Fruit fly (Drosophila melanogaster) whole organism, embryonic: ENCODE measurements around the gene CG17549.

ENCODE experiments used
- Adf1 ChIP-seq: fragments of 200-800 bp; sonication (Bioruptor generic); IDR thresholded peaks from 2 replicates; pipeline ENCODE4 v1.3.6; 2022; ENCODE audit warnings: missing biosample characterization, missing genetic modification characterization
- Atf-2 ChIP-seq: fragments of 200-800 bp; sonication (Bioruptor generic); optimal IDR thresholded peaks from 2 replicates; lab custom pipeline; 2016; ENCODE audit warnings: missing biosample characterization, missing genetic modification characterization
- CG10209 ChIP-seq: fragments of 200-800 bp; sonication (Bioruptor generic); optimal IDR thresholded peaks from 3 replicates; lab custom pipeline; 2017; ENCODE audit warnings: missing biosample characterization, mild to moderate bottlenecking, missing genetic modification characterization, missing genetic modification reagents
- CG10431 ChIP-seq: fragments of 200-800 bp; sonication (Bioruptor generic); optimal IDR thresholded peaks from 3 replicates; lab custom pipeline; 2018; ENCODE audit warnings: missing biosample characterization, mild to moderate bottlenecking, missing genetic modification characterization
- CG10543 ChIP-seq: fragments of 200-800 bp; sonication (Bioruptor generic); optimal IDR thresholded peaks from 3 replicates; lab custom pipeline; 2017; ENCODE audit warnings: missing biosample characterization, mild to moderate bottlenecking, missing genetic modification characterization, moderate library complexity
- CG11085 ChIP-seq: fragments of 200-800 bp; sonication (Bioruptor generic); IDR thresholded peaks from 2 replicates; pipeline ENCODE4 v1.3.6; 2022; ENCODE audit warnings: missing biosample characterization, missing genetic modification characterization
- CG11093 ChIP-seq: fragments of 200-800 bp; sonication (Bioruptor generic); IDR thresholded peaks from 3 replicates; pipeline ENCODE4 v1.3.6; 2022; ENCODE audit warnings: missing biosample characterization, missing genetic modification characterization
- CG11456 ChIP-seq: fragments of 200-800 bp; sonication (Bioruptor generic); IDR thresholded peaks from 3 replicates; pipeline ENCODE4 v1.3.6; 2022; ENCODE audit warnings: missing biosample characterization, missing genetic modification characterization
- CG1233 ChIP-seq: fragments of 200-800 bp; sonication (Bioruptor generic); optimal IDR thresholded peaks from 4 replicates; lab custom pipeline; 2018; ENCODE audit warnings: missing biosample characterization, mild to moderate bottlenecking, missing genetic modification characterization
- CG13287 ChIP-seq: fragments of 200-800 bp; sonication (Bioruptor generic); IDR thresholded peaks from 2 replicates; pipeline ENCODE4 v1.3.6; 2022; ENCODE audit warnings: missing biosample characterization, missing genetic modification characterization; ENCODE audit not compliant: partially characterized antibody
- CG13424 ChIP-seq: fragments of 200-800 bp; sonication (Bioruptor generic); optimal IDR thresholded peaks from 2 replicates; lab custom pipeline; 2019; ENCODE audit warnings: missing biosample characterization, mild to moderate bottlenecking, missing genetic modification characterization, moderate library complexity
- CG13894 ChIP-seq: fragments of 200-800 bp; sonication (Bioruptor generic); optimal IDR thresholded peaks from 3 replicates; lab custom pipeline; 2018; ENCODE audit warnings: missing biosample characterization, mild to moderate bottlenecking, missing genetic modification characterization, moderate library complexity
- CG14710 ChIP-seq: fragments of 200-800 bp; sonication (Bioruptor generic); optimal IDR thresholded peaks from 3 replicates; lab custom pipeline; 2019; ENCODE audit warnings: missing biosample characterization, mild to moderate bottlenecking, missing genetic modification characterization, moderate library complexity
- CG14965 ChIP-seq: fragments of 200-800 bp; sonication (Bioruptor generic); optimal IDR thresholded peaks from 2 replicates; lab custom pipeline; 2016; ENCODE audit warnings: missing biosample characterization, missing genetic modification characterization, borderline replicate concordance
- CG15073 ChIP-seq: fragments of 200-800 bp; sonication (Bioruptor generic); optimal IDR thresholded peaks from 2 replicates; lab custom pipeline; 2016; ENCODE audit warnings: missing biosample characterization, missing genetic modification characterization
- CG34224 ChIP-seq: fragments of 200-800 bp; sonication (Bioruptor generic); IDR thresholded peaks from 3 replicates; pipeline ENCODE4 v1.3.6; 2022; ENCODE audit warnings: missing biosample characterization, missing genetic modification characterization; ENCODE audit not compliant: partially characterized antibody
- CG34376 ChIP-seq: fragments of 200-800 bp; sonication (Bioruptor generic); optimal IDR thresholded peaks from 2 replicates; lab custom pipeline; 2018; ENCODE audit warnings: missing biosample characterization, mild to moderate bottlenecking, missing genetic modification characterization
- CG6175 ChIP-seq: fragments of 200-800 bp; sonication (Bioruptor generic); IDR thresholded peaks from 3 replicates; pipeline ENCODE4 v1.3.6; 2022; ENCODE audit warnings: missing biosample characterization, missing genetic modification characterization
- CG6765 ChIP-seq: fragments of 200-800 bp; sonication (Bioruptor generic); optimal IDR thresholded peaks from 3 replicates; lab custom pipeline; 2017; ENCODE audit warnings: missing biosample characterization, mild to moderate bottlenecking, missing genetic modification characterization
- CG6813 ChIP-seq: fragments of 200-800 bp; sonication (Bioruptor generic); optimal IDR thresholded peaks from 2 replicates; lab custom pipeline; 2017; ENCODE audit warnings: missing biosample characterization, missing genetic modification characterization, mild to moderate bottlenecking, moderate library complexity, missing genetic modification reagents
- CG8924 ChIP-seq: fragments of 200-800 bp; optimal IDR thresholded peaks from 3 replicates; lab custom pipeline; 2019; ENCODE audit warnings: missing biosample characterization, mild to moderate bottlenecking, missing genetic modification characterization, moderate library complexity
- CG9609 ChIP-seq: fragments of 200-800 bp; sonication (Bioruptor generic); optimal IDR thresholded peaks from 3 replicates; lab custom pipeline; 2016; ENCODE audit warnings: missing biosample characterization, missing genetic modification characterization
- D19A ChIP-seq: fragments of 200-800 bp; optimal IDR thresholded peaks from 3 replicates; lab custom pipeline; 2019; ENCODE audit warnings: missing biosample characterization, mild to moderate bottlenecking, missing genetic modification characterization, moderate library complexity
- Dip2 ChIP-seq: fragments of 200-800 bp; sonication (Bioruptor generic); IDR thresholded peaks from 2 replicates; pipeline ENCODE4 v1.3.6; 2022; ENCODE audit warnings: missing biosample characterization, missing genetic modification characterization
- Dll ChIP-seq: fragments of 200-800 bp; sonication (Bioruptor generic); IDR thresholded peaks from 4 replicates; pipeline ENCODE4 v1.3.6; 2022; ENCODE audit warnings: missing biosample characterization, missing genetic modification characterization; ENCODE audit not compliant: partially characterized antibody
- Jarid2 ChIP-seq: fragments of 200-800 bp; sonication (Bioruptor generic); optimal IDR thresholded peaks from 3 replicates; lab custom pipeline; 2017; ENCODE audit warnings: mild to moderate bottlenecking, missing biosample characterization, missing genetic modification reagents, missing genetic modification characterization
- Lhr ChIP-seq: fragments of 200-800 bp; sonication (Bioruptor generic); optimal IDR thresholded peaks from 3 replicates; lab custom pipeline; 2017; ENCODE audit warnings: mild to moderate bottlenecking, missing biosample characterization, missing genetic modification reagents, missing genetic modification characterization
- NfI ChIP-seq: fragments of 200-800 bp; sonication (Bioruptor generic); optimal IDR thresholded peaks from 3 replicates; lab custom pipeline; 2018; ENCODE audit warnings: missing biosample characterization, mild to moderate bottlenecking, missing genetic modification characterization, moderate library complexity
- Oli ChIP-seq: fragments of 200-800 bp; sonication (Bioruptor generic); optimal IDR thresholded peaks from 2 replicates; lab custom pipeline; 2018; ENCODE audit warnings: missing biosample characterization, mild to moderate bottlenecking, missing genetic modification characterization, moderate library complexity
- Scr ChIP-seq: fragments of 200-800 bp; sonication (Bioruptor generic); IDR thresholded peaks from 2 replicates; pipeline ENCODE4 v1.3.6; 2022; ENCODE audit warnings: missing biosample characterization, missing genetic modification characterization; ENCODE audit not compliant: partially characterized antibody
- Six4 ChIP-seq: fragments of 200-800 bp; sonication (Bioruptor generic); optimal IDR thresholded peaks from 2 replicates; lab custom pipeline; 2016; ENCODE audit warnings: missing biosample characterization, missing genetic modification characterization
- Taf1 ChIP-seq: fragments of 200-800 bp; sonication (Bioruptor generic); IDR thresholded peaks from 2 replicates; pipeline ENCODE4 v1.3.6; 2022; ENCODE audit warnings: missing biosample characterization, missing genetic modification characterization
- Tbp ChIP-seq: fragments of >200 bp; optimal IDR thresholded peaks from 2 replicates; lab custom pipeline; 2018; ENCODE audit warnings: missing biosample characterization, missing genetic modification characterization
- ara ChIP-seq: fragments of 200-800 bp; sonication (Bioruptor generic); IDR thresholded peaks from 2 replicates; pipeline ENCODE4 v1.3.6; 2022; ENCODE audit warnings: missing biosample characterization, missing genetic modification characterization
- bigmax ChIP-seq: fragments of 200-800 bp; sonication (Bioruptor generic); optimal IDR thresholded peaks from 2 replicates; lab custom pipeline; 2018; ENCODE audit warnings: missing biosample characterization, mild to moderate bottlenecking, missing genetic modification characterization
- chinmo ChIP-seq: fragments of 200-800 bp; sonication (Bioruptor generic); IDR thresholded peaks from 4 replicates; pipeline ENCODE4 v1.3.6; 2022; ENCODE audit warnings: missing biosample characterization, missing genetic modification characterization; ENCODE audit not compliant: partially characterized antibody
- crp ChIP-seq, 2 experiments: fragments of 200-800 bp; sonication (Bioruptor generic); optimal IDR thresholded peaks; 2 replicates in 1 of 2; 3 replicates in 1 of 2; lab custom pipeline; 2017; ENCODE audit warnings: missing biosample characterization in 2 of 2, missing genetic modification characterization in 2 of 2, mild to moderate bottlenecking in 1 of 2, moderate library complexity in 1 of 2
- da ChIP-seq: fragments of 200-800 bp; sonication (Bioruptor generic); optimal IDR thresholded peaks from 2 replicates; lab custom pipeline; 2016; ENCODE audit warnings: missing biosample characterization, missing genetic modification characterization
- gcm2 ChIP-seq: fragments of 200-800 bp; sonication (Bioruptor generic); optimal IDR thresholded peaks from 2 replicates; lab custom pipeline; 2016; ENCODE audit warnings: missing biosample characterization, missing genetic modification characterization
- gsb-n ChIP-seq: fragments of 200-800 bp; sonication (Bioruptor generic); optimal IDR thresholded peaks from 3 replicates; lab custom pipeline; 2018; ENCODE audit warnings: missing biosample characterization, mild to moderate bottlenecking, missing genetic modification characterization
- lbe ChIP-seq: fragments of 200-800 bp; sonication (Bioruptor generic); optimal IDR thresholded peaks from 2 replicates; lab custom pipeline; 2016; ENCODE audit warnings: missing biosample characterization, mild to moderate bottlenecking, missing genetic modification characterization
- prd ChIP-seq, 3 experiments: fragments of >200 bp in 2 of 3; fragments of 200-800 bp in 1 of 3; sonication (Bioruptor generic) in 1 of 3; optimal IDR thresholded peaks in 2 of 3; IDR thresholded peaks in 1 of 3; 2 replicates in 2 of 3; 3 replicates in 1 of 3; pipeline versions ENCODE4 v1.3.6 to Lab custom; 2017 to 2022; ENCODE audit warnings: missing biosample characterization in 1 of 3, missing genetic modification characterization in 1 of 3
- psq ChIP-seq: fragments of 200-800 bp; sonication (Bioruptor generic); optimal IDR thresholded peaks from 2 replicates; lab custom pipeline; 2017; ENCODE audit warnings: missing biosample characterization, missing genetic modification characterization
- pzg ChIP-seq: fragments of 200-800 bp; sonication (Bioruptor generic); optimal IDR thresholded peaks from 3 replicates; lab custom pipeline; 2018; ENCODE audit warnings: missing biosample characterization, mild to moderate bottlenecking, missing genetic modification characterization, moderate library complexity
- sob ChIP-seq: fragments of 200-800 bp; sonication (Bioruptor generic); IDR thresholded peaks from 2 replicates; pipeline ENCODE4 v1.3.6; 2022; ENCODE audit warnings: missing biosample characterization, missing genetic modification characterization
- tll ChIP-seq, 2 experiments: fragments of 200-800 bp in 1 of 2; fragments of >200 bp in 1 of 2; sonication (Bioruptor generic) in 1 of 2; optimal IDR thresholded peaks; 2 replicates each; lab custom pipeline; 2017 to 2019; ENCODE audit warnings: missing biosample characterization in 2 of 2, missing genetic modification characterization in 2 of 2, mild to moderate bottlenecking in 1 of 2, moderate library complexity in 1 of 2
- toy ChIP-seq: fragments of 200-800 bp; sonication (Bioruptor generic); IDR thresholded peaks from 2 replicates; pipeline ENCODE4 v1.3.6; 2022; ENCODE audit warnings: missing biosample characterization, missing genetic modification characterization
- unpg ChIP-seq: fragments of 200-800 bp; sonication (Bioruptor generic); optimal IDR thresholded peaks from 3 replicates; lab custom pipeline; 2018; ENCODE audit warnings: missing biosample characterization, mild to moderate bottlenecking, missing genetic modification characterization, moderate library complexity
- z ChIP-seq: fragments of 200-800 bp; sonication (Bioruptor generic); IDR thresholded peaks from 3 replicates; pipeline ENCODE4 v1.3.6; 2022; ENCODE audit warnings: missing biosample characterization, missing genetic modification characterization

CG17549 gene

dm6 chr2L:19414233-19414749, 24.4 kb upstream of the CG17549 start (continued):
- no peak for TF ChIP-seq CG11093 (GFP tag; lab: Robert Waterston, UW)
- no peak for TF ChIP-seq CG6175 (GFP tag; lab: Robert Waterston, UW)
- TF ChIP-seq Jarid2 (GFP tag; lab: Kevin White, UChicago): peak; percentile 17
- no peak for TF ChIP-seq Tbp
- no peak for TF ChIP-seq CG10209 (GFP tag; lab: Kevin White, UChicago)
- TF ChIP-seq pzg: no peak
- TF ChIP-seq CG10431 (GFP tag; lab: Kevin White, UChicago): no peak
- no peak for TF ChIP-seq unpg
- no peak for TF ChIP-seq NfI
- TF ChIP-seq Atf-2: no peak
- TF ChIP-seq Lhr (GFP tag; lab: Kevin White, UChicago): no peak
- no peak for TF ChIP-seq prd (optimal IDR thresholded peaks at IDR 0.05; lab: Kevin White, UChicago)
- TF ChIP-seq prd (GFP tag; IDR thresholded peaks at IDR 0.05; lab: Robert Waterston, UW): no peak
- no peak for TF ChIP-seq Scr (GFP tag; lab: Robert Waterston, UW)
- peak; percentile 11 for TF ChIP-seq CG34376 (GFP tag; lab: Kevin White, UChicago)
- TF ChIP-seq CG15073: no peak
- no peak for TF ChIP-seq CG6813 (GFP tag; lab: Kevin White, UChicago)
- no peak for TF ChIP-seq CG34224 (GFP tag; lab: Robert Waterston, UW)
- no peak for TF ChIP-seq toy (GFP tag; lab: Robert Waterston, UW)
- TF ChIP-seq Adf1 (GFP tag; lab: Robert Waterston, UW): peak; percentile 26; the same call in 1 of the 2 replicates
- no peak for TF ChIP-seq Six4 (GFP tag; lab: Kevin White, UChicago)
- no peak for TF ChIP-seq ara (GFP tag; lab: Robert Waterston, UW)
- no peak for TF ChIP-seq CG13424 (tag; lab: Kevin White, UChicago)
- no peak for TF ChIP-seq CG11456
- no peak for TF ChIP-seq gsb-n (tag; lab: Kevin White, UChicago)
- no peak for TF ChIP-seq CG8924 (tag; lab: Kevin White, UChicago)
- no peak for TF ChIP-seq lbe (GFP tag; lab: Kevin White, UChicago)
- no peak for TF ChIP-seq Oli
- no peak for TF ChIP-seq psq (GFP tag; lab: Kevin White, UChicago)
- TF ChIP-seq crp (GFP tag; optimal IDR thresholded peaks at IDR 0.05; lab: Kevin White, UChicago): no peak
- no peak for TF ChIP-seq da (GFP tag; lab: Kevin White, UChicago)
- TF ChIP-seq z: peak; percentile 93
- TF ChIP-seq CG10543 (GFP tag; lab: Kevin White, UChicago): peak; percentile 4
- TF ChIP-seq CG6765 (GFP tag; lab: Kevin White, UChicago): no peak
- no peak for TF ChIP-seq CG14710 (tag; lab: Kevin White, UChicago)
- no peak for TF ChIP-seq D19A
- TF ChIP-seq Dll (GFP tag; lab: Robert Waterston, UW): no peak
- no peak for TF ChIP-seq CG13894 (tag; lab: Kevin White, UChicago)
- no peak for TF ChIP-seq CG11085
- no peak for TF ChIP-seq sob (GFP tag; lab: Robert Waterston, UW)
- TF ChIP-seq chinmo (GFP tag; lab: Robert Waterston, UW): peak; percentile 66; the same call in 3 of the 4 replicates
- no peak for TF ChIP-seq bigmax (GFP tag; lab: Kevin White, UChicago)
- no peak for TF ChIP-seq tll (GFP tag; optimal IDR thresholded peaks at IDR 0.05; lab: Kevin White, UChicago)
- TF ChIP-seq CG1233 (GFP tag; lab: Kevin White, UChicago): no peak
- no peak for TF ChIP-seq CG9609 (GFP tag; lab: Kevin White, UChicago)
- no peak for TF ChIP-seq CG14965 (GFP tag; lab: Kevin White, UChicago)
- no peak for TF ChIP-seq Taf1 (GFP tag; lab: Robert Waterston, UW)
- peak; percentile 20; the same call in 1 of the 2 replicates for TF ChIP-seq CG13287
- TF ChIP-seq Dip2 (GFP tag; lab: Robert Waterston, UW): no peak
- no peak for TF ChIP-seq gcm2
